Worm (Caenorhabditis elegans): ENCODE measurements around the gene F54H12.7.

ce11 chrIII:7941417-7941816 lies 27.7 kb upstream of the F54H12.7 start, which contains the start of gene kle-2:
- TF ChIP-seq flt-1 (GFP tag; IDR thresholded peaks at IDR 0.05) (no peak), tab-1 (GFP tag; IDR thresholded peaks at IDR 0.05) (no peak), ref-1 (GFP tag; conservative IDR thresholded peaks at IDR 0.05) (no peak), T22C8.4 (GFP tag; IDR thresholded peaks at IDR 0.05) (no peak), cog-1 (tag; optimal IDR thresholded peaks at IDR 0.05) (no peak), med-1 (GFP tag; optimal IDR thresholded peaks at IDR 0.05; ENCODE audit: insufficient read depth) (no peak), ztf-23 (GFP tag; IDR thresholded peaks at IDR 0.05) (no peak), ztf-29 (GFP tag; IDR thresholded peaks at IDR 0.05) (no peak)

Measured in whole organism, midembryonic.